Worm (Caenorhabditis elegans): ENCODE data around the gene CD4.1.

DNA sequence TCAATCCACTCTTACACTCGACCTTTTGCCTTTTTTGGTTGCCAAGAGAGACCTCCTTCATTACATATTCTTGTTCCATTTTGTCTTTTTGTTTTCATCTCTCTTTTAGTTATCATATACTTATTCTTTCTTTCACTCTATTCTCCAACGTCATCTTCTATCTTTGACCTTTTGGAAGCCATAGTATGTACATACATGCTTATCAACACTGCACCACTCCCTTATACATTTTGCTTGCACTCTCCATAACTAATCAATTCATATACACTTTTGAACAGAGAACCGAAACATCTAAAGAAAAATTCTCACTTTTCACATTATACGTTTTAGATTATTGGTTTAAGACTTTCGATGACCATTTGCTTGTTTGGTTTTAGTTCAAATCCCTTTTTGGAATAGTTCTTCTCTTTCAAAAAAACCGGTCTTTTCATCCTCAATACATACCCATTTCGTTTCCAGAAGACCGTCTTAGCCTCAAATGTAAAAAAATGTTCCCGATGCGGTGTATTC, 47.7 kb downstream of the CD4.1 start, which contains the start of gene hex-2:
- TF ChIP-seq lin-11 (tag; optimal IDR thresholded peaks at IDR 0.05) (no peak), unc-86 (tag; optimal IDR thresholded peaks at IDR 0.05) (no peak), pag-3 (tag; optimal IDR thresholded peaks at IDR 0.05; ENCODE audit: borderline replicate concordance) (no peak), fkh-6 (tag; optimal IDR thresholded peaks at IDR 0.05) (no peak), unc-42 (tag; optimal IDR thresholded peaks at IDR 0.05) (no peak)

All from whole organism, late embryonic.